Worm (Caenorhabditis elegans) whole organism, L1 larva: Measurements from ENCODE around the gene Y49E10.18.

Experiments used
- aha-1 ChIP-seq: fragments of 150-350 bp; optimal IDR thresholded peaks from 2 replicates; lab custom pipeline; 2014; ENCODE audit warnings: missing biosample characterization, missing genetic modification characterization
- ceh-82 ChIP-seq, 3 experiments: fragments of 150-350 bp in 1 of 3; sonication (generic microtip) in 2 of 3; optimal IDR thresholded peaks; 2 replicates each; lab custom pipeline; 2014 to 2017; ENCODE audit warnings: missing biosample characterization in 3 of 3, missing genetic modification characterization in 3 of 3
- ceh-90 ChIP-seq: sonication (generic microtip); optimal IDR thresholded peaks from 2 replicates; lab custom pipeline; 2016; ENCODE audit warnings: missing genetic modification characterization, missing compliant biosample characterization
- egl-27 ChIP-seq, 2 experiments: fragments of 150-350 bp in 1 of 2; sonication (generic microtip); optimal IDR thresholded peaks; 3 replicates each; lab custom pipeline; 2017 to 2018; ENCODE audit warnings: missing biosample characterization in 2 of 2, missing genetic modification characterization in 2 of 2, missing genetic modification reagents in 2 of 2
- nhr-76 ChIP-seq: sonication (generic microtip); optimal IDR thresholded peaks from 2 replicates; lab custom pipeline; 2017; ENCODE audit warnings: missing biosample characterization, missing genetic modification characterization
- unc-130 ChIP-seq: fragments of 150-350 bp; optimal IDR thresholded peaks from 2 replicates; lab custom pipeline; 2017; ENCODE audit warnings: missing biosample characterization, missing genetic modification characterization, inconsistent platforms
- zip-4 ChIP-seq: fragments of 200-800 bp; sonication (Bioruptor generic); optimal IDR thresholded peaks from 2 replicates; lab custom pipeline; 2018; ENCODE audit warnings: mild to moderate bottlenecking, missing genetic modification characterization, moderate library complexity, missing compliant biosample characterization

- TF ChIP-seq egl-27 (tag; optimal IDR thresholded peaks at IDR 0.05; lab: Kevin White, UChicago) (no peak), unc-130 (no peak), aha-1 (tag; lab: Kevin White, UChicago) (no peak), ceh-82 (tag; optimal IDR thresholded peaks at IDR 0.05; lab: Kevin White, UChicago) (no peak), zip-4 (GFP tag; lab: Kevin White, UChicago) (no peak), ceh-90 (tag; lab: Kevin White, UChicago) (no peak), nhr-76 (tag; lab: Kevin White, UChicago) (no peak)
Observed at ce11 chrIII:12395085-12395484, 50.8 kb downstream of the Y49E10.18 start, which contains the start of gene Y49E10.10.
